Fruit fly (Drosophila melanogaster) S2 (cell line): ENCODE data around the gene CG43673.

Experiments
- CG8478 ChIP-seq: fragments of >200 bp; optimal IDR thresholded peaks from 2 replicates; lab custom pipeline; 2018
- CTCF ChIP-seq, 2 experiments: fragments of >200 bp; optimal IDR thresholded peaks; 2 replicates each; lab custom pipeline; 2018

dm6 chrX:15818608-15819184 is 39.8 kb downstream of the CG43673 start:
- TF ChIP-seq CTCF (optimal IDR thresholded peaks at IDR 0.05; lab: Kevin White, UChicago) (no peak), CG8478 (lab: Kevin White, UChicago) (no peak)
